Fruit fly (Drosophila melanogaster) whole organism, embryonic: ENCODE measurements around the gene Nmt.
A peak's percentile ranks its signal among the peaks of the same experiment; 100 is the strongest.

ENCODE experiments used
- Adf1 ChIP-seq: fragments of 200-800 bp; sonication (Bioruptor generic); IDR thresholded peaks from 2 replicates; pipeline ENCODE4 v1.3.6; 2022; ENCODE audit warnings: missing biosample characterization, missing genetic modification characterization
- BtbVII ChIP-seq: fragments of 200-800 bp; sonication (Bioruptor generic); optimal IDR thresholded peaks from 3 replicates; lab custom pipeline; 2017; ENCODE audit warnings: missing biosample characterization, mild to moderate bottlenecking, missing genetic modification characterization
- CG11456 ChIP-seq: fragments of 200-800 bp; sonication (Bioruptor generic); IDR thresholded peaks from 3 replicates; pipeline ENCODE4 v1.3.6; 2022; ENCODE audit warnings: missing biosample characterization, missing genetic modification characterization
- CG11723 ChIP-seq: fragments of 200-800 bp; sonication (Bioruptor generic); optimal IDR thresholded peaks from 2 replicates; lab custom pipeline; 2017; ENCODE audit warnings: missing biosample characterization, mild to moderate bottlenecking, missing genetic modification characterization
- CG12071 ChIP-seq: fragments of 200-800 bp; sonication (Bioruptor generic); optimal IDR thresholded peaks from 3 replicates; lab custom pipeline; 2018; ENCODE audit warnings: missing biosample characterization, mild to moderate bottlenecking, missing genetic modification characterization
- CG12769 ChIP-seq: fragments of 200-800 bp; sonication (Bioruptor generic); optimal IDR thresholded peaks from 2 replicates; lab custom pipeline; 2019; ENCODE audit warnings: missing biosample characterization, mild to moderate bottlenecking, missing genetic modification characterization, moderate library complexity
- CG14860 ChIP-seq: fragments of 200-800 bp; sonication (Bioruptor generic); IDR thresholded peaks from 3 replicates; pipeline ENCODE4 v1.3.6; 2022; ENCODE audit warnings: missing biosample characterization, missing genetic modification characterization; ENCODE audit not compliant: partially characterized antibody
- CG14965 ChIP-seq: fragments of 200-800 bp; sonication (Bioruptor generic); optimal IDR thresholded peaks from 2 replicates; lab custom pipeline; 2016; ENCODE audit warnings: missing biosample characterization, missing genetic modification characterization, borderline replicate concordance
- CG16863 ChIP-seq: fragments of 200-800 bp; sonication (Bioruptor generic); optimal IDR thresholded peaks from 3 replicates; lab custom pipeline; 2016; ENCODE audit warnings: missing biosample characterization, missing genetic modification characterization
- CG17912 ChIP-seq: fragments of 200-800 bp; sonication (Bioruptor generic); optimal IDR thresholded peaks from 2 replicates; lab custom pipeline; 2018; ENCODE audit warnings: missing biosample characterization, mild to moderate bottlenecking, missing genetic modification characterization
- CG18599 ChIP-seq: fragments of 200-800 bp; sonication (Bioruptor generic); optimal IDR thresholded peaks from 3 replicates; lab custom pipeline; 2017; ENCODE audit warnings: missing biosample characterization, missing genetic modification characterization, mild to moderate bottlenecking, moderate library complexity, missing genetic modification reagents
- CG2129 ChIP-seq: fragments of 200-800 bp; sonication (Bioruptor generic); IDR thresholded peaks from 2 replicates; pipeline ENCODE4 v1.3.6; 2022; ENCODE audit warnings: missing biosample characterization, missing genetic modification characterization; ENCODE audit not compliant: partially characterized antibody
- CG3847 ChIP-seq: fragments of 200-800 bp; sonication (Bioruptor generic); IDR thresholded peaks from 2 replicates; pipeline ENCODE4 v1.3.6; 2022; ENCODE audit warnings: missing biosample characterization, missing genetic modification characterization
- CG4730 ChIP-seq: fragments of 200-800 bp; sonication (Bioruptor generic); IDR thresholded peaks from 2 replicates; pipeline ENCODE4 v1.3.6; 2022; ENCODE audit warnings: missing biosample characterization, missing genetic modification characterization
- CG4820 ChIP-seq: fragments of 200-800 bp; sonication (Bioruptor generic); optimal IDR thresholded peaks from 3 replicates; lab custom pipeline; 2016; ENCODE audit warnings: missing biosample characterization, missing genetic modification characterization
- CG5953 ChIP-seq: fragments of 200-800 bp; sonication (Bioruptor generic); IDR thresholded peaks from 2 replicates; pipeline ENCODE4 v1.3.6; 2022; ENCODE audit warnings: missing biosample characterization, missing genetic modification characterization
- CG7271 ChIP-seq: fragments of 200-800 bp; sonication (Bioruptor generic); optimal IDR thresholded peaks from 2 replicates; lab custom pipeline; 2018; ENCODE audit warnings: missing biosample characterization, mild to moderate bottlenecking, missing genetic modification characterization, moderate library complexity
- CG7928 ChIP-seq: fragments of 200-800 bp; sonication (Bioruptor generic); optimal IDR thresholded peaks from 2 replicates; lab custom pipeline; 2017; ENCODE audit warnings: missing biosample characterization, mild to moderate bottlenecking, missing genetic modification characterization
- CG9727 ChIP-seq: fragments of 200-800 bp; sonication (Bioruptor generic); optimal IDR thresholded peaks from 3 replicates; lab custom pipeline; 2017; ENCODE audit warnings: missing biosample characterization, mild to moderate bottlenecking, missing genetic modification characterization
- E2f1 ChIP-seq: fragments of 200-800 bp; sonication (Bioruptor generic); IDR thresholded peaks from 2 replicates; pipeline ENCODE4 v1.3.6; 2022; ENCODE audit warnings: missing biosample characterization, missing genetic modification characterization
- H15 ChIP-seq: fragments of 200-800 bp; sonication (Bioruptor generic); IDR thresholded peaks from 3 replicates; pipeline ENCODE4 v1.3.6; 2022; ENCODE audit warnings: missing biosample characterization, missing genetic modification characterization
- Hr78 ChIP-seq, 2 experiments: fragments of 200-800 bp in 1 of 2; fragments of >200 bp in 1 of 2; sonication (Bioruptor generic) in 1 of 2; optimal IDR thresholded peaks; 2 replicates each; lab custom pipeline; 2017 to 2019; ENCODE audit warnings: missing biosample characterization in 2 of 2, missing genetic modification characterization in 2 of 2, mild to moderate bottlenecking in 1 of 2, moderate library complexity in 1 of 2
- Mad ChIP-seq: fragments of 200-800 bp; sonication (Bioruptor generic); optimal IDR thresholded peaks from 2 replicates; lab custom pipeline; 2016; ENCODE audit warnings: missing biosample characterization, missing genetic modification characterization
- Mrtf ChIP-seq: fragments of 200-800 bp; sonication (Bioruptor generic); IDR thresholded peaks from 3 replicates; pipeline ENCODE4 v1.3.6; 2022; ENCODE audit warnings: missing biosample characterization, missing genetic modification characterization
- Poxn ChIP-seq: fragments of 200-800 bp; sonication (Bioruptor generic); IDR thresholded peaks from 2 replicates; pipeline ENCODE4 v1.3.6; 2022; ENCODE audit warnings: missing biosample characterization, missing genetic modification characterization
- Rx ChIP-seq: fragments of 200-800 bp; sonication (Bioruptor generic); IDR thresholded peaks from 2 replicates; pipeline ENCODE4 v1.3.6; 2022; ENCODE audit warnings: missing biosample characterization, missing genetic modification characterization
- ac ChIP-seq: fragments of 200-800 bp; sonication (Bioruptor generic); optimal IDR thresholded peaks from 3 replicates; lab custom pipeline; 2017; ENCODE audit warnings: missing biosample characterization, mild to moderate bottlenecking, missing genetic modification characterization
- ato ChIP-seq: fragments of 200-800 bp; sonication (Bioruptor generic); IDR thresholded peaks from 2 replicates; pipeline ENCODE4 v1.3.6; 2022; ENCODE audit warnings: missing biosample characterization, missing genetic modification characterization; ENCODE audit not compliant: partially characterized antibody
- bcd ChIP-seq: fragments of 200-800 bp; sonication (Bioruptor generic); optimal IDR thresholded peaks from 2 replicates; lab custom pipeline; 2017; ENCODE audit warnings: missing biosample characterization, mild to moderate bottlenecking, missing genetic modification characterization
- cad ChIP-seq: fragments of >200 bp; optimal IDR thresholded peaks from 2 replicates; lab custom pipeline; 2017; ENCODE audit warnings: missing biosample characterization, missing genetic modification characterization
- caup ChIP-seq: fragments of 200-800 bp; sonication (Bioruptor generic); optimal IDR thresholded peaks from 3 replicates; lab custom pipeline; 2017; ENCODE audit warnings: missing biosample characterization, mild to moderate bottlenecking, missing genetic modification characterization, moderate library complexity; ENCODE audit not compliant: severe bottlenecking
- da ChIP-seq: fragments of 200-800 bp; sonication (Bioruptor generic); optimal IDR thresholded peaks from 2 replicates; lab custom pipeline; 2016; ENCODE audit warnings: missing biosample characterization, missing genetic modification characterization
- dimm ChIP-seq: fragments of 200-800 bp; sonication (Bioruptor generic); IDR thresholded peaks from 2 replicates; pipeline ENCODE4 v1.3.6; 2022; ENCODE audit warnings: missing biosample characterization, missing genetic modification characterization
- ems ChIP-seq: fragments of 200-800 bp; sonication (Bioruptor generic); optimal IDR thresholded peaks from 3 replicates; lab custom pipeline; 2016; ENCODE audit warnings: missing biosample characterization, missing genetic modification characterization
- gfzf ChIP-seq: fragments of 200-800 bp; sonication (Bioruptor generic); optimal IDR thresholded peaks from 2 replicates; lab custom pipeline; 2016; ENCODE audit warnings: missing biosample characterization, mild to moderate bottlenecking, missing genetic modification characterization, moderate library complexity
- grn ChIP-seq: fragments of 200-800 bp; sonication (Bioruptor generic); optimal IDR thresholded peaks from 3 replicates; lab custom pipeline; 2017; ENCODE audit warnings: missing biosample characterization, missing genetic modification characterization
- gro ChIP-seq: fragments of 200-800 bp; sonication (Bioruptor generic); optimal IDR thresholded peaks from 2 replicates; lab custom pipeline; 2016; ENCODE audit warnings: missing biosample characterization, missing genetic modification characterization
- h ChIP-seq: fragments of >200 bp; optimal IDR thresholded peaks from 2 replicates; lab custom pipeline; 2017
- org-1 ChIP-seq: fragments of 200-800 bp; sonication (Bioruptor generic); optimal IDR thresholded peaks from 2 replicates; lab custom pipeline; 2017; ENCODE audit warnings: missing biosample characterization, missing genetic modification characterization
- sim ChIP-seq: fragments of 200-800 bp; sonication (Bioruptor generic); IDR thresholded peaks from 2 replicates; pipeline ENCODE4 v1.3.6; 2022; ENCODE audit warnings: missing biosample characterization, missing genetic modification characterization
- slbo ChIP-seq: fragments of 200-800 bp; sonication (Bioruptor generic); IDR thresholded peaks from 2 replicates; pipeline ENCODE4 v1.3.6; 2022; ENCODE audit warnings: missing biosample characterization, missing genetic modification characterization
- ssp ChIP-seq: fragments of 200-800 bp; sonication (Bioruptor generic); IDR thresholded peaks from 2 replicates; pipeline ENCODE4 v1.3.6; 2022; ENCODE audit warnings: missing biosample characterization, missing genetic modification characterization
- stc ChIP-seq: fragments of 200-800 bp; sonication (Bioruptor generic); IDR thresholded peaks from 2 replicates; pipeline ENCODE4 v1.3.6; 2022; ENCODE audit warnings: missing biosample characterization, missing genetic modification characterization
- trh ChIP-seq: fragments of 200-800 bp; sonication (Bioruptor generic); optimal IDR thresholded peaks from 2 replicates; lab custom pipeline; 2016; ENCODE audit warnings: missing biosample characterization, missing genetic modification characterization
- twi ChIP-seq: fragments of 200-800 bp; optimal IDR thresholded peaks from 2 replicates; lab custom pipeline; 2019; ENCODE audit warnings: missing biosample characterization, mild to moderate bottlenecking, missing genetic modification characterization, moderate library complexity
- vvl ChIP-seq: fragments of 200-800 bp; sonication (Bioruptor generic); IDR thresholded peaks from 2 replicates; pipeline ENCODE4 v1.3.6; 2022; ENCODE audit warnings: missing biosample characterization, missing genetic modification characterization
- wek ChIP-seq: fragments of 200-800 bp; sonication (Bioruptor generic); optimal IDR thresholded peaks from 3 replicates; lab custom pipeline; 2018; ENCODE audit warnings: missing biosample characterization, mild to moderate bottlenecking, missing genetic modification characterization, moderate library complexity
- wor ChIP-seq: fragments of 200-800 bp; sonication (Bioruptor generic); IDR thresholded peaks from 2 replicates; pipeline ENCODE4 v1.3.6; 2022; ENCODE audit warnings: missing biosample characterization, missing genetic modification characterization
- zfh1 ChIP-seq: fragments of 200-800 bp; sonication (Bioruptor generic); IDR thresholded peaks from 3 replicates; pipeline ENCODE4 v1.3.6; 2022; ENCODE audit warnings: missing biosample characterization, missing genetic modification characterization

The Nmt gene

DNA sequence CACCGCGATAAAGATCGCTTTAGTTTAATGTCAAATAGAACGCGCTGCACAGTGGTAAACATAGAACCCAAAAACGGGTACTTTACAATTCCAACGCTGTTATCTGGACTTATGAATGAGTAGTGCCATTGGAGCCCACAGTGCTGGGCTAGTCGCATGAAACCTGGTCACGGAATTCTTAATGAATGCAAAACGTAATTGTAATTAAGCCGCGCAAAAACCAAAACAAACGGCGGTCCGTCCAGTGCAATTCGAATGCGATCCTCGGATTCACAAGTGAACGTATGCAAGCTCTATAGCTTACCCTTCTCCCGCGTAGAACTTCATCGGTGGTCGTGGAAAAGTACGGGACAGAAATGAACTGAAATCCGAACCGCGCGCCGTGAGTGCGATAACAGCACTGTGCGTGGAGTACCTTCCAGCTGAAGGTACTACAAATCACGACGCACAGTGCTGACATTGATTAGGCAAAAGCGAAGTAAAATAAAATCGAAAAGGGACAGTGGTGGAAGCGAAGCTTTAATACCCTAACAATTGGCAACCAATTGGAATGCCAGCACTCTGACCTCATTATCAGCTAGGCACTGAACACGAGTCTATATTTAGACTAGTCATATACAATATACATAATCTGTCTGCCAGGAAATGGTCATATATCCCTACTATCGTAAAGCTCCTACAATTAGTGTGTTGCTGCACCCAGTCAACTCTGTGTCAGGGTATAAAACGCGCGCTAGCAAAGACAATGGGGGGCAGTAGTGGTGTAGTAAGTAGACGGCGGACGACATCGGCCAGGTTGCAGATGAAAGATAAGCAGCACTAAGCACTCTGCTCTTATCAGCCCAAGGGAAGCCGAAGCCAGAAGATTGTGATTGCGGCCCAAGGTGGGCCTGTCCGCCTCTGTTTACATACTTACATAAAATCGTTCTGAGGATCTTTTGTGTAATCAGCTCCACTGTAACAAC, 7.3 kb upstream of the Nmt start (continued):
- 0 out of 3 replicates have a peak, but pooled peaks have one; percentile 60 for TF ChIP-seq CG11456
- peak; percentile 57 for TF ChIP-seq caup (GFP tag; lab: Kevin White, UChicago)
- peak; percentile 4; the same call in 1 of the 3 replicates for TF ChIP-seq zfh1 (GFP tag; lab: Robert Waterston, UW)
- TF ChIP-seq Hr78 (GFP tag; optimal IDR thresholded peaks at IDR 0.05; lab: Kevin White, UChicago) = peak in 1 of 2 experiments; percentile 60
- TF ChIP-seq CG16863 = peak; percentile 63
- no peak for TF ChIP-seq Rx (GFP tag; lab: Robert Waterston, UW)
- TF ChIP-seq CG14965 (GFP tag; lab: Kevin White, UChicago) = no peak
- peak; percentile 69 for TF ChIP-seq slbo (GFP tag; lab: Robert Waterston, UW)
- no peak for TF ChIP-seq CG7928 (GFP tag; lab: Kevin White, UChicago)
- peak; percentile 34 for TF ChIP-seq bcd
- TF ChIP-seq Poxn (GFP tag; lab: Robert Waterston, UW) = no peak
- TF ChIP-seq ems (GFP tag; lab: Kevin White, UChicago) = peak; percentile 18
- no peak for TF ChIP-seq Mrtf
- no peak for TF ChIP-seq h
- 0 out of 2 replicates have a peak, but pooled peaks have one; percentile 44 for TF ChIP-seq CG5953 (GFP tag; lab: Robert Waterston, UW)
- TF ChIP-seq trh (GFP tag; lab: Kevin White, UChicago) = no peak
- no peak for TF ChIP-seq H15
- TF ChIP-seq CG9727 (GFP tag; lab: Kevin White, UChicago) = peak; percentile 27
- no peak for TF ChIP-seq gfzf (GFP tag; lab: Kevin White, UChicago)
- no peak for TF ChIP-seq ato
- peak; percentile 70 for TF ChIP-seq gro
- TF ChIP-seq ssp (GFP tag; lab: Robert Waterston, UW) = no peak
- TF ChIP-seq CG18599 = peak; percentile 80
- no peak for TF ChIP-seq da (GFP tag; lab: Kevin White, UChicago)
- no peak for TF ChIP-seq cad (GFP tag; lab: Kevin White, UChicago)
- TF ChIP-seq CG12071 (GFP tag; lab: Kevin White, UChicago) = no peak
- TF ChIP-seq CG4730 (GFP tag; lab: Robert Waterston, UW) = peak; percentile 42; the same call in 1 of the 2 replicates
- peak; percentile 52 for TF ChIP-seq E2f1 (GFP tag; lab: Robert Waterston, UW)
- no peak for TF ChIP-seq wek (GFP tag; lab: Kevin White, UChicago)
- TF ChIP-seq Mad (GFP tag; lab: Kevin White, UChicago) = peak; percentile 41
- peak; percentile 82 for TF ChIP-seq CG12769 (tag; lab: Kevin White, UChicago)
- no peak for TF ChIP-seq wor (GFP tag; lab: Robert Waterston, UW)
- peak; percentile 23 for TF ChIP-seq BtbVII (GFP tag; lab: Kevin White, UChicago)
- peak; percentile 23; the same call in 1 of the 2 replicates for TF ChIP-seq CG3847 (GFP tag; lab: Robert Waterston, UW)
- TF ChIP-seq CG4820 (GFP tag; lab: Kevin White, UChicago) = peak; percentile 33
- TF ChIP-seq dimm (GFP tag; lab: Robert Waterston, UW) = no peak
- no peak for TF ChIP-seq org-1
- no peak for TF ChIP-seq CG2129 (GFP tag; lab: Robert Waterston, UW)
- no peak for TF ChIP-seq CG14860 (GFP tag; lab: Robert Waterston, UW)
- no peak for TF ChIP-seq twi (tag; lab: Kevin White, UChicago)
- peak; percentile 99 for TF ChIP-seq grn (GFP tag; lab: Kevin White, UChicago)
- no peak for TF ChIP-seq CG17912 (GFP tag; lab: Kevin White, UChicago)
- no peak for TF ChIP-seq ac
- no peak for TF ChIP-seq CG11723
- TF ChIP-seq CG7271 (tag; lab: Kevin White, UChicago) = no peak
- TF ChIP-seq vvl (GFP tag; lab: Robert Waterston, UW) = 0 out of 2 replicates have a peak, but pooled peaks have one; percentile 44
- TF ChIP-seq stc (GFP tag; lab: Robert Waterston, UW) = no peak
- TF ChIP-seq Adf1 (GFP tag; lab: Robert Waterston, UW) = no peak
- TF ChIP-seq sim (GFP tag; lab: Robert Waterston, UW) = no peak
